Worm (Caenorhabditis elegans) whole organism, L2 larva: ENCODE measurements around the gene T24E12.1.
A peak's percentile ranks its signal among the peaks of the same experiment; 100 is the strongest.

Experiments
- C34F6.9 ChIP-seq: fragments of 150-350 bp; optimal IDR thresholded peaks from 2 replicates; lab custom pipeline; 2014; ENCODE audit warnings: missing biosample characterization, missing genetic modification characterization
- ama-1 ChIP-seq: fragments of 150-350 bp; optimal IDR thresholded peaks from 2 replicates; lab custom pipeline; 2018; ENCODE audit warnings: inconsistent platforms
- crh-2 ChIP-seq: sonication (generic microtip); optimal IDR thresholded peaks from 2 replicates; lab custom pipeline; 2017; ENCODE audit warnings: missing biosample characterization, missing genetic modification characterization
- fos-1 ChIP-seq: fragments of 150-350 bp; optimal IDR thresholded peaks from 2 replicates; lab custom pipeline; 2014; ENCODE audit warnings: missing biosample characterization, missing genetic modification characterization
- gmeb-1 ChIP-seq: fragments of 150-350 bp; optimal IDR thresholded peaks from 2 replicates; lab custom pipeline; 2014; ENCODE audit warnings: missing biosample characterization, missing genetic modification characterization
- lin-13 ChIP-seq: fragments of 150-350 bp; optimal IDR thresholded peaks from 2 replicates; lab custom pipeline; 2014; ENCODE audit warnings: missing biosample characterization, missing genetic modification reagents, missing genetic modification characterization
- lsy-2 ChIP-seq, 2 experiments: fragments of 150-350 bp in 1 of 2; sonication (generic microtip) in 1 of 2; optimal IDR thresholded peaks; 2 replicates each; lab custom pipeline; 2014 to 2017; ENCODE audit warnings: missing biosample characterization in 2 of 2, missing genetic modification characterization in 2 of 2
- mab-5 ChIP-seq: fragments of 150-350 bp; optimal IDR thresholded peaks from 2 replicates; lab custom pipeline; 2014; ENCODE audit warnings: missing biosample characterization, missing genetic modification characterization
- mbf-1 ChIP-seq: sonication (generic microtip); optimal IDR thresholded peaks from 2 replicates; lab custom pipeline; 2017; ENCODE audit warnings: missing biosample characterization, missing genetic modification characterization
- nhr-12 ChIP-seq: fragments of 150-350 bp; optimal IDR thresholded peaks from 2 replicates; lab custom pipeline; 2014; ENCODE audit warnings: missing biosample characterization, missing genetic modification characterization
- nhr-129 ChIP-seq: fragments of 150-350 bp; optimal IDR thresholded peaks from 2 replicates; lab custom pipeline; 2014; ENCODE audit warnings: missing biosample characterization, missing genetic modification characterization
- nhr-23 ChIP-seq: fragments of 150-350 bp; optimal IDR thresholded peaks from 2 replicates; lab custom pipeline; 2014; ENCODE audit warnings: missing biosample characterization, missing genetic modification reagents, missing genetic modification characterization
- nhr-25 ChIP-seq: fragments of 150-350 bp; sonication (generic microtip); optimal IDR thresholded peaks from 3 replicates; lab custom pipeline; 2014; ENCODE audit warnings: missing biosample characterization, missing genetic modification characterization
- nhr-77 ChIP-seq: fragments of 150-350 bp; optimal IDR thresholded peaks from 2 replicates; lab custom pipeline; 2014; ENCODE audit warnings: missing biosample characterization, missing genetic modification characterization
- peb-1 ChIP-seq: fragments of 150-350 bp; optimal IDR thresholded peaks from 2 replicates; lab custom pipeline; 2014; ENCODE audit warnings: missing biosample characterization, missing genetic modification characterization
- sem-4 ChIP-seq: fragments of 150-350 bp; optimal IDR thresholded peaks from 2 replicates; lab custom pipeline; 2014; ENCODE audit warnings: missing biosample characterization, missing genetic modification reagents, missing genetic modification characterization
- skn-1 ChIP-seq: sonication (generic microtip); optimal IDR thresholded peaks from 2 replicates; lab custom pipeline; 2017; ENCODE audit warnings: missing biosample characterization, missing genetic modification characterization
- sma-9 ChIP-seq, 2 experiments: fragments of 150-350 bp in 1 of 2; sonication (generic microtip) in 1 of 2; optimal IDR thresholded peaks; 2 replicates each; lab custom pipeline; 2014 to 2016; ENCODE audit warnings: missing genetic modification characterization in 2 of 2, mild to moderate bottlenecking in 1 of 2, missing biosample characterization in 1 of 2, missing compliant biosample characterization in 1 of 2, missing genetic modification reagents in 1 of 2, moderate library complexity in 1 of 2
- snpc-4 ChIP-seq: fragments of 150-350 bp; optimal IDR thresholded peaks from 2 replicates; lab custom pipeline; 2014; ENCODE audit warnings: missing biosample characterization, missing genetic modification characterization
- unc-39 ChIP-seq: fragments of 150-350 bp; optimal IDR thresholded peaks from 2 replicates; lab custom pipeline; 2014; ENCODE audit warnings: missing biosample characterization, missing genetic modification characterization
- unc-55 ChIP-seq: fragments of 150-350 bp; sonication (generic microtip); optimal IDR thresholded peaks from 3 replicates; lab custom pipeline; 2014; ENCODE audit warnings: missing biosample characterization, missing genetic modification reagents, missing genetic modification characterization
- unc-62 ChIP-seq: fragments of 150-350 bp; optimal IDR thresholded peaks from 2 replicates; lab custom pipeline; 2014; ENCODE audit warnings: missing biosample characterization, missing genetic modification reagents, missing genetic modification characterization
- zag-1 ChIP-seq: fragments of 150-350 bp; optimal IDR thresholded peaks from 2 replicates; lab custom pipeline; 2014; ENCODE audit warnings: missing biosample characterization, missing genetic modification characterization
- ztf-11 ChIP-seq: sonication (generic microtip); optimal IDR thresholded peaks from 2 replicates; lab custom pipeline; 2017; ENCODE audit warnings: missing biosample characterization, missing genetic modification characterization
- ztf-4 ChIP-seq: fragments of 150-350 bp; optimal IDR thresholded peaks from 2 replicates; lab custom pipeline; 2014; ENCODE audit warnings: missing biosample characterization, missing genetic modification characterization

Gene T24E12.1

ce11 chrII:3811816-3812332 lies 26.5 kb downstream of the T24E12.1 start, which contains the start of gene lido-15:
Gene lido-15, plus strand, starts transcription at chrII:3812282.
- TF ChIP-seq C34F6.9 (tag; lab: Kevin White, UChicago) = peak; percentile 11
- TF ChIP-seq ztf-4 (tag; lab: Kevin White, UChicago) = no peak

DNA sequence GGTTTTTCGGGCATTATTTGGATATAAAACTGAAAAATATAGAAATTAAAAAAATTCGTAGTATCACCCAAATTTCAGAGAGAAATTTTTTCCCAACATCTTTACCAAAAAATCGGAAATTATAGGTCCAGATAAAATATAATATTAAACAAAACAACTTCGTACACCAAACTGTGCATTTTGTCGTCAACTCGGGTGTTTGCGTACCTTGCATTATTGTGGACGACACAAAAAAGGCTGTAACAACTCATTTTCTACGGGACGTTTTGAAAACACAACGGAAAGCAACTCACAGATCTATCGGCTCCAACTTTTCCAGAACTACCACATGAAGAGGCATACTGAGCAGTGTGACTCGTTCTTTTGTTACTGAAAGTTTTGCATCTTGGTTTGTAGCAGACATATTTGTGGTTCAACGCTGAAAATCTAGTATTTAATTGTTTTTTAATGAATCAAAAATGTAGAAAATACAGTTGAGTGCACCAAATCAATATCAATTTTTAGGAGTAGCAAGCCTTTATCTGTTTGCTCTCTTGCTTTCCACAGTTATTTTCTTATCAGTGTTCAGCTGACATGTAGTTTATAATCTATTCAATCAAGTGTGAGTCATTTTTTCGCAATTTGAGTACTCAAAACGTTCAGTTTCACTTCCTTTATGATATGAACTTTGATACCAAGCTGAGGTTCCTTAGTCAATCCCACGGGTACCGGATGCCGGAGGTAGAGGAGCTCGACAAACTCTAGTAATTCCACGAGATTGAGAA lies 30.3 kb downstream of the T24E12.1 start:
- TF ChIP-seq sem-4 (tag; lab: Kevin White, UChicago) (no peak), fos-1 (peak; percentile 93), lsy-2 (tag; optimal IDR thresholded peaks at IDR 0.05; lab: Kevin White, UChicago) (peak in 1 of 2 experiments; percentile 19), nhr-25 (no peak), gmeb-1 (tag; lab: Kevin White, UChicago) (peak; percentile 9), nhr-77 (no peak), lin-13 (GFP tag; lab: Kevin White, UChicago) (no peak), unc-39 (no peak), nhr-23 (no peak), unc-55 (peak; percentile 28)

ce11 chrII:3816251-3816849 lies 31.0 kb downstream of the T24E12.1 start, which contains the start of gene fbxa-24:
Gene fbxa-24, plus strand, starts transcription at chrII:3816526.
- TF ChIP-seq lsy-2 (tag; optimal IDR thresholded peaks at IDR 0.05; lab: Kevin White, UChicago) = peak in 1 of 2 experiments; percentile 42
- TF ChIP-seq nhr-129 (tag; lab: Kevin White, UChicago) = peak; percentile 5
- TF ChIP-seq, all 48 proteins: peak for 2; not testable (repeated sequence) for 46

DNA sequence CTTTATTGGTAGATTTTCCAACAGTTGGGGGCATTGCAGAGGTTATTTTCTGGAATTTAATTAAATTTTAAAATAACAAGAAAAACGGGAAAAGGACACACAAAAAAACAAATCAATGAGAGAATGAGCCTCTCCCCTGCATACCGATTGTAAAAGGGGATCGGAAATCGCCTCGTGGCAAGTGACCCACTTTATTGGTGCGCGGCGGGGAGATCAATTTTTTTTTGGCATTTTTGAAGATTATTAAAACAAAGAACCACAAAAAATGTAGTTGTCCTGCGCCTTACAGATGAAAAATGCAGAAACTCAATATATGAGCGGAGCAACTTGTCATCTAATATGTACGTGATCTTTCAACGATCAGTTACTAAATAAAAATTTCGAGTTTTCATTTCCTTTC lies 35.9 kb downstream of the T24E12.1 start, which contains the start of gene F54D10.7:
F54D10.7 (minus strand) TSS at position 49 of the 400 bp plus-strand sequence.
- no peak for TF ChIP-seq unc-39
- no peak for TF ChIP-seq nhr-129 (tag; lab: Kevin White, UChicago)
- TF ChIP-seq nhr-25 = no peak
- TF ChIP-seq ztf-11 (tag; lab: Kevin White, UChicago) = no peak

DNA sequence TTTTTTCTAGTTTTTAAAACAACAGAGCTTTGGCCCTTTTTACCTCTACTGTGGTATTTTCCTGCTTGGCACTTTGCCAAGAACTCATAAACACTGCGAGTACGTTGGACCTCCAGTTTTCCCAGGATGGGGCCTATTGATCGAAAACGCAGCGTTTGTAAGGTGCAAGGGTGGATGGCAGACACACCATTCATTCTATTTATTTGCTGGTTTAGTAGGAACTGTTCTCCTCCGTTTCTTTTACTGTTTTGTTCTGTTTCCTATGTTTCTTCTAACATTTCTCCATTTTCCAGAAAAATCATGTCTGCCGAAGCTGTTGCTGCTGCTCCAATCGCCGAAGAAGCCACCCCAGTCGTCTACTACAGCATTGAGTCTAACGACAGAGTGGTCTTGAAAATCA lies 38.5 kb downstream of the T24E12.1 start, which contains the start of gene skr-15:
skr-15 (plus strand) TSS at position 301 of the 400 bp plus-strand sequence.
- no peak for TF ChIP-seq unc-55
- TF ChIP-seq nhr-12 (tag; lab: Kevin White, UChicago) = no peak
- no peak for TF ChIP-seq peb-1 (tag; lab: Kevin White, UChicago)
- TF ChIP-seq mab-5 (tag; lab: Kevin White, UChicago) = no peak
- TF ChIP-seq nhr-129 (tag; lab: Kevin White, UChicago) = no peak
- TF ChIP-seq, all 48 proteins: peak for 0

DNA sequence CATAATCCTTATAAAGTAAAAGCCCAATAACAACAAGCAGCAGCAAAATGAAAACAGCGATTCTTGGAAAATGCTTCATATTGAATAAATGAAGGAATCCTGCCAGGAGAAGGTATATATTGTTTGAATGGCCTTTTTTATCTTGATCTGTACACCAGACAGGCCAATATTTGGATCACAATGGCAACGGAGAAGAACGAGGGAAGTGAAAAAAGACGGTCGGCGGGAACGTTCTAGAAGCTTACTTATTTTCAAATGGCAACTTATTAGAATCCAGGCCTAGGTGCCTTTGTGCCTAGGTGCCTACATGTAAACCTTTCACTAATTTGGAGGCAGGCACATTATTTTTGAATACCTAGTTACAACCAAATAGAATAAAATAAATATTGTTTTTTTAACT lies 42.4 kb downstream of the T24E12.1 start, which contains the start of gene F54D10.8:
F54D10.8 (minus strand) TSS at position 101 of the 400 bp plus-strand sequence.
- TF ChIP-seq ama-1 (lab: Kevin White, UChicago) = no peak
- TF ChIP-seq zag-1 = no peak
- no peak for TF ChIP-seq snpc-4 (tag; lab: Kevin White, UChicago)
- no peak for TF ChIP-seq unc-62 (GFP tag; lab: Kevin White, UChicago)
- TF ChIP-seq crh-2 = no peak
- TF ChIP-seq nhr-23 = no peak
- no peak for TF ChIP-seq sma-9 (GFP tag; optimal IDR thresholded peaks at IDR 0.05; lab: Kevin White, UChicago)
- TF ChIP-seq sma-9 (tag; optimal IDR thresholded peaks at IDR 0.05; lab: Kevin White, UChicago) = no peak
- no peak for TF ChIP-seq mbf-1
- no peak for TF ChIP-seq skn-1 (tag; lab: Kevin White, UChicago)

ce11 chrII:3829623-3830022 lies 44.3 kb downstream of the T24E12.1 start:
- TF ChIP-seq unc-39 (no peak), ztf-4 (tag; lab: Kevin White, UChicago) (no peak), ztf-11 (tag; lab: Kevin White, UChicago) (no peak)

- TF ChIP-seq mbf-1 = no peak
- TF ChIP-seq sma-9 (GFP tag; optimal IDR thresholded peaks at IDR 0.05; lab: Kevin White, UChicago) = no peak
- no peak for TF ChIP-seq sma-9 (tag; optimal IDR thresholded peaks at IDR 0.05; lab: Kevin White, UChicago)
These were observed 47.0 kb downstream of the T24E12.1 start, which contains the start of gene F54D10.9 for ce11 chrII:3832383-3832782. Gene F54D10.9, minus strand, starts transcription at chrII:3832483.
